Worm (Caenorhabditis elegans) whole organism, young adult: ENCODE data around the gene lips-17.

Experiments
- D2030.7 ChIP-seq: fragments of 200-800 bp; sonication (Bioruptor generic); IDR thresholded peaks from 2 replicates; pipeline ENCODE4 v1.3.6; 2022; ENCODE audit warnings: missing genetic modification reagents, missing genetic modification characterization, missing compliant biosample characterization
- Y53F4B.3 ChIP-seq: fragments of 200-800 bp; sonication (Bioruptor generic); IDR thresholded peaks from 2 replicates; pipeline ENCODE4 v1.3.6; 2022; ENCODE audit warnings: missing genetic modification reagents, missing genetic modification characterization, missing compliant biosample characterization
- attf-3 ChIP-seq: fragments of 200-800 bp; sonication (Bioruptor generic); conservative IDR thresholded peaks from 2 replicates; pipeline ENCODE4 v1.3.6; 2022; ENCODE audit warnings: missing genetic modification reagents, missing genetic modification characterization, missing compliant biosample characterization
- ets-4 ChIP-seq: fragments of 200-800 bp; sonication (Bioruptor generic); optimal IDR thresholded peaks from 2 replicates; lab custom pipeline; 2018; ENCODE audit warnings: mild to moderate bottlenecking, missing genetic modification characterization, missing compliant biosample characterization
- gei-17 ChIP-seq: fragments of 200-800 bp; sonication (Bioruptor generic); optimal IDR thresholded peaks from 2 replicates; lab custom pipeline; 2018; ENCODE audit warnings: mild to moderate bottlenecking, missing genetic modification characterization, missing compliant biosample characterization
- nfyb-1 ChIP-seq: fragments of 200-800 bp; sonication (Bioruptor generic); IDR thresholded peaks from 2 replicates; pipeline ENCODE4 v1.3.6; 2022; ENCODE audit warnings: missing genetic modification reagents, missing genetic modification characterization, missing compliant biosample characterization
- pha-4 ChIP-seq: fragments of 150-350 bp; sonication (generic microtip); optimal IDR thresholded peaks from 2 replicates; lab custom pipeline; 2014; ENCODE audit warnings: missing biosample characterization, missing genetic modification reagents, missing genetic modification characterization
- sptf-2 ChIP-seq: fragments of 200-800 bp; sonication (Bioruptor generic); optimal IDR thresholded peaks from 2 replicates; lab custom pipeline; 2018; ENCODE audit warnings: mild to moderate bottlenecking, missing genetic modification characterization, missing compliant biosample characterization
- ztf-18 ChIP-seq: sonication (generic microtip); optimal IDR thresholded peaks from 2 replicates; lab custom pipeline; 2016; ENCODE audit warnings: missing genotype, mild to moderate bottlenecking, missing genetic modification characterization, missing compliant biosample characterization

DNA sequence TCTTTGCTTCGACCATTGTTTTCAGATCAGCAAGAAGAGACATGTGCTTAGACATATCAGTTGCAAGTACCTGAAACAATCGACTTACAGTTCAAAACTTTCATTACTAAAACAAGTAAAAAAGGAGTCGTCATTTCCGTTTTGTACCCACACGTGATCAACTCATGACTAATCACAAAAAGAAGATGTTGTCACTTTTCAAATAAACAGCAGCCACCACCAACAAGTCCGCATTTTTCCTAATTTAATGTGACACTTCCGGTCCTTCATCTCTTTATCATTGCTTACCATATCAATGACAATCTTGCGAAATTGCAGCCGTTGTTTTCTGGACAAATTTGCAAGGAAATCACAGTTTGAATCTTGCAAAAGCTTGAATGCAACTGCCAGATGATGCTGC is 20.6 kb downstream of the lips-17 start:
- TF ChIP-seq ets-4 (GFP tag; lab: Kevin White, UChicago) = no peak
- TF ChIP-seq pha-4 (tag; lab: Kevin White, UChicago) = no peak
- no peak for TF ChIP-seq sptf-2 (GFP tag; lab: Kevin White, UChicago)
- TF ChIP-seq D2030.7 = no peak
- TF ChIP-seq Y53F4B.3 (GFP tag; lab: Robert Waterston, UW) = no peak
- no peak for TF ChIP-seq gei-17
- no peak for TF ChIP-seq ztf-18
- TF ChIP-seq nfyb-1 (GFP tag; lab: Robert Waterston, UW) = no peak
- no peak for TF ChIP-seq attf-3
